Fruit fly (Drosophila melanogaster) whole organism, pupa: ENCODE results near the gene CG33346.

Experiments used
- CG10348 ChIP-seq: fragments of 200-800 bp; sonication (Bioruptor generic); IDR thresholded peaks from 2 replicates; pipeline ENCODE4 v1.3.6; 2022; ENCODE audit warnings: missing biosample characterization, missing genetic modification characterization
- CG12605 ChIP-seq: fragments of 200-800 bp; sonication (Bioruptor generic); IDR thresholded peaks from 2 replicates; pipeline ENCODE4 v1.3.6; 2022; ENCODE audit warnings: missing biosample characterization, missing genetic modification characterization
- CG13204 ChIP-seq: fragments of 200-800 bp; sonication (Bioruptor generic); optimal IDR thresholded peaks from 2 replicates; lab custom pipeline; 2018; ENCODE audit warnings: missing biosample characterization, mild to moderate bottlenecking, missing genetic modification characterization, moderate library complexity
- CG14655 ChIP-seq: fragments of 200-800 bp; sonication (Bioruptor generic); optimal IDR thresholded peaks from 3 replicates; lab custom pipeline; 2017; ENCODE audit warnings: mild to moderate bottlenecking, missing biosample characterization, missing genetic modification reagents, missing genetic modification characterization
- CG15710 ChIP-seq: fragments of 200-800 bp; sonication (Bioruptor generic); optimal IDR thresholded peaks from 2 replicates; lab custom pipeline; 2018; ENCODE audit warnings: missing biosample characterization, mild to moderate bottlenecking, missing genetic modification characterization, moderate library complexity
- CG17806 ChIP-seq: fragments of 200-800 bp; sonication (Bioruptor generic); optimal IDR thresholded peaks from 2 replicates; lab custom pipeline; 2018; ENCODE audit warnings: missing biosample characterization, mild to moderate bottlenecking, missing genetic modification characterization, moderate library complexity
- CG32121 ChIP-seq: fragments of 200-800 bp; sonication (Bioruptor generic); IDR thresholded peaks from 2 replicates; pipeline ENCODE4 v1.3.6; 2022; ENCODE audit warnings: missing biosample characterization, missing genetic modification characterization
- CG34367 ChIP-seq: fragments of 200-800 bp; sonication (Bioruptor generic); optimal IDR thresholded peaks from 2 replicates; lab custom pipeline; 2018; ENCODE audit warnings: missing biosample characterization, mild to moderate bottlenecking, missing genetic modification characterization
- CG4496 ChIP-seq: fragments of 200-800 bp; sonication (Bioruptor generic); IDR thresholded peaks from 3 replicates; pipeline ENCODE4 v1.3.6; 2022; ENCODE audit warnings: missing biosample characterization, missing genetic modification characterization
- CG8159 ChIP-seq: fragments of 200-800 bp; sonication (Bioruptor generic); optimal IDR thresholded peaks from 3 replicates; lab custom pipeline; 2018; ENCODE audit warnings: missing biosample characterization, mild to moderate bottlenecking, missing genetic modification characterization, moderate library complexity
- CG8301 ChIP-seq: fragments of 200-800 bp; sonication (Bioruptor generic); optimal IDR thresholded peaks from 2 replicates; lab custom pipeline; 2018; ENCODE audit warnings: missing biosample characterization, mild to moderate bottlenecking, missing genetic modification characterization
- CG9948 ChIP-seq: fragments of 200-800 bp; sonication (Bioruptor generic); optimal IDR thresholded peaks from 2 replicates; lab custom pipeline; 2018; ENCODE audit warnings: missing biosample characterization, mild to moderate bottlenecking, missing genetic modification characterization, moderate library complexity
- D1 ChIP-seq: fragments of 200-800 bp; sonication (Bioruptor generic); optimal IDR thresholded peaks from 2 replicates; lab custom pipeline; 2018; ENCODE audit warnings: missing biosample characterization, mild to moderate bottlenecking, missing genetic modification characterization, moderate library complexity
- EcR ChIP-seq: fragments of 200-800 bp; sonication (Bioruptor generic); optimal IDR thresholded peaks from 3 replicates; lab custom pipeline; 2019; ENCODE audit warnings: missing biosample characterization, missing genetic modification characterization, mild to moderate bottlenecking, moderate library complexity, missing genetic modification reagents
- Ets98B ChIP-seq: fragments of 200-800 bp; sonication (Bioruptor generic); IDR thresholded peaks from 2 replicates; pipeline ENCODE4 v1.3.6; 2022; ENCODE audit warnings: missing biosample characterization, missing genetic modification characterization
- Pif1A ChIP-seq: fragments of 200-800 bp; sonication (Bioruptor generic); optimal IDR thresholded peaks from 3 replicates; lab custom pipeline; 2016; ENCODE audit warnings: missing biosample characterization, missing genetic modification characterization
- Pif1B ChIP-seq: fragments of 200-800 bp; sonication (Bioruptor generic); optimal IDR thresholded peaks from 3 replicates; lab custom pipeline; 2016; ENCODE audit warnings: missing biosample characterization, missing genetic modification characterization
- Snoo ChIP-seq: fragments of 200-800 bp; sonication (Bioruptor generic); optimal IDR thresholded peaks from 3 replicates; lab custom pipeline; 2017; ENCODE audit warnings: missing biosample characterization, mild to moderate bottlenecking, missing genetic modification characterization, inconsistent platforms
- fd96Ca ChIP-seq: fragments of 200-800 bp; sonication (Bioruptor generic); IDR thresholded peaks from 3 replicates; pipeline ENCODE4 v1.3.6; 2022; ENCODE audit warnings: missing biosample characterization, missing genetic modification characterization
- gl ChIP-seq: fragments of 200-800 bp; sonication (Bioruptor generic); optimal IDR thresholded peaks from 2 replicates; lab custom pipeline; 2018; ENCODE audit warnings: missing biosample characterization, mild to moderate bottlenecking, missing genetic modification characterization
- rn ChIP-seq: fragments of 200-800 bp; sonication (Bioruptor generic); IDR thresholded peaks from 2 replicates; pipeline ENCODE4 v1.3.6; 2022; ENCODE audit warnings: missing biosample characterization, missing genetic modification characterization

Gene CG33346

DNA sequence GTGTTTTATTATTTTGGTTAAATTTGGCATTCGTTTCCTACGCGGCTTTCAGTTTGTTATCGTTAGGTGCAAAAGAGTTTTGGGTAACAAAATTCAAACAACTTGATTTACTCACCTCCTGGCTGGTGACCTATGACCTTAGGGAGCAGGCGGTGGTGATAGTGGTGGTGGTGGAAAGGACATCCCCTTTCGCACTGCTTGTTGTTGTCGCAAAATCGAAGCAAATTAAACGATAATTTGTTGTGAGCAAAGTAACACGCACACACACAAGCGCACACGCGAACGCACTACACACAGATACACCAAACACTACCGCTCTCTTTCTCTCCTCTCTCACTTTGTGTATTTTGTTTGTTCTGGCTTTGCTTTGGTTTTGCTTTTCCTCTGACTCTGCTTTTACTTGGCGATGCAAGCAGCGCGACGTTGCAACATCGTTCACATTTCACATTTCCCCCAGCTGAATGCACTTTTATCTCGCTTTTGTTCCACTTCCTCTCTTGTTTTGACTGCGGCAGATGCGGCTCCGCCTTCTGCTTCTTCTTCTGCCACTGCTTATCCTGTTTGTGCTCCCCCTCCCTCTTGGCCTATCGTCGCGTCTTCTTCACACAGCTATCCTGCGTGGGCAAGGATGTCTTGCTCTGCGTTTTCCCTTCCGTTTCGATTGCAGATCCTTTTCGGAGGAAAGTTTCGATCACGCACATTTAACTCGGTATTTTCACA, 34.6 kb upstream of the CG33346 start:
- peak; percentile 24 for TF ChIP-seq CG13204
- TF ChIP-seq CG15710 (tag; lab: Kevin White, UChicago): peak; percentile 18
- peak; percentile 10 for TF ChIP-seq Pif1B (GFP tag; lab: Kevin White, UChicago)
- no peak for TF ChIP-seq CG10348 (GFP tag; lab: Robert Waterston, UW)
- TF ChIP-seq EcR (GFP tag; lab: Kevin White, UChicago): peak; percentile 10
- TF ChIP-seq rn (GFP tag; lab: Robert Waterston, UW): 0 out of 2 replicates have a peak, but pooled peaks have one; percentile 8

DNA sequence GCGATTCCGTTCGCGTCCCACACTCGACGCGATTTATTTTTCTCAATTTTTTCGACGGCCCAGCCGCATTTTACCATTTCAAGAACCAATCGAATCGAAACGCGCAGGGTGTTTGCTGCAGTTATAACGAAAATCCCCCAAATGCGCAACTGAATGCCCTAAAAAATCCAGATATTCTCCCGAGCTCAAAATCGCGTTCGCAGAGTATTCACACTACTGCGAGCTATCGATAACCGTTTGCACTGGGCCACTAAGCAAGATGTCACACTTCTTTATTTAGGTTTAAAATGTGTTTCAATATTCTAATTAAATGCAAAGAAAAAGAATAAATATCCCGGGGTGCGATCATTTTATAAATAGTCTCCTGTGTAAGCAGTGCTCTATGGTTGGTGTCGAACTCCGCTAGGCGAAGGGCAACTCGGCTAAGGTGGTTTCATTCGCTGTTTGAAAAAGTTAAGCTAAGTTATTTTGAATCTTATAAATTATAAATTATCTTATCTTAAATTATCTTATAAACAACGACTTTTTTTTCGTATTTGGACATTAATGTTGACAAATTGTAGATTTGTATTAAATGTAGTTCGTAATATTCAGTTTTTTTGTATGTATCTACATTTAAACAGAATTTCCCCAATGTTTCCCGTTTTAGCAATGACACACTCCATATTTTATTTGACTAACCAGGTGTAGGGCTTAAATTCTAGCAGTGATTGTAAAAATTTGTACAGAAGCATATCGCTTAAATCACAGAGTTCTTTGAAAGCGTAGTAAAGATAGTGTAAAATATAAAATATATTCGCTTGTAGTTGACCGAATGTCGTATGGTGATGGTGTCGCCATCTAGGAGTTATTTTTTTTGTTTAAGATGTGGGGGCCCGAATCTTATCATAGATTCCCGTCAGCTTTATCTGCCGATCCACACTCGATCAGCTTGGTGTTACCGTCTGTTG, 33.8 kb upstream of the CG33346 start, which contains the start of gene CG10011:
Gene CG10011 (minus strand): TSS at position 119 of the 950 bp plus-strand sequence.
- TF ChIP-seq CG17806 (tag; lab: Kevin White, UChicago) (no peak), CG8301 (no peak), D1 (tag; lab: Kevin White, UChicago) (no peak), Pif1A (no peak), gl (tag; lab: Kevin White, UChicago) (no peak), CG8159 (tag; lab: Kevin White, UChicago) (peak; percentile 7), CG13204 (no peak), Pif1B (GFP tag; lab: Kevin White, UChicago) (no peak), CG32121 (peak; percentile 36; the same call in 1 of the 2 replicates), CG12605 (GFP tag; lab: Robert Waterston, UW) (no peak), rn (GFP tag; lab: Robert Waterston, UW) (no peak), CG10348 (GFP tag; lab: Robert Waterston, UW) (no peak), CG9948 (no peak), EcR (GFP tag; lab: Kevin White, UChicago) (no peak), fd96Ca (GFP tag; lab: Robert Waterston, UW) (no peak), CG34367 (no peak), CG15710 (tag; lab: Kevin White, UChicago) (no peak), CG4496 (GFP tag; lab: Robert Waterston, UW) (no peak), Snoo (tag; lab: Kevin White, UChicago) (peak; percentile 1)

DNA sequence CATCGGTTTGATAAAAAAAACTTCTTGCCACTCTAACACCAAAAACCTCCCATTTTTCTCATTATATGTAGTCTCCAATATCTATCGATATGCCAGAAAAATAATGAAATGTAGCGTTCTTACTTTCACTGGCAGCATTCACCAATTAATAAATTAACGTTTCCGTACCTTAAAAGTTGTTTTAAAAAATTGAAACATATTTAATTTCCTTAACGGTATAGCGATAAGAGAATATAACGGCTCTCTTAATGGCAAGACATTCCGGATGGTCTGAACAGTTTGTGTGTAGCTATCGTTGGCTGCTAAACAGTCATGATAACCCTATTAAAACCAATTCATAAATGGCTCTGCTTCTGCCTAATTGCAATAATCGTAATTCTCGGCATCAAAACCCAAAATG, 32.9 kb upstream of the CG33346 start, which contains the start of gene CG9988:
Gene CG9988 (plus strand): TSS at position 301 of the 400 bp plus-strand sequence.
- TF ChIP-seq CG32121 (no peak), Pif1A (no peak), CG10348 (GFP tag; lab: Robert Waterston, UW) (no peak)

DNA sequence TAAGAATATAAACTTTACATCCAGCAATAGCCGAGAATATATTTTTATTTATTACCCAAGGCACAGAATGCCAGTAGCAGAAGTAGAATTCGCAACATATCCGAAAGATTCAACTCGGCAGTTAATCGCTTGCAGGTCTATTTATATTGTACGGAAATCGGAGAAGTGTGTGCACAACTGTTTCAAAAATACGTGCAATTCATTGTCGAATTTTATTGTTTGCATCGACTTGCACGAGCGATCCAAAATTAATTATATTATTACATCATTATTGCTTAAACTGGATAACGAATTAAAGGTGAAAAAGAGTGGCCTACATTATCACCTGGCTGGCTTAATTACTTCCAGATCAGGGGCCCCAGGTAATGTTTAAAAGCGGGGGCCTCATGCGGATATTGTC, 26.2 kb upstream of the CG33346 start, which contains the start of gene CG14062:
Gene CG14062 (minus strand): TSS at position 101 of the 400 bp plus-strand sequence.
- TF ChIP-seq Pif1A: no peak
- TF ChIP-seq CG12605 (GFP tag; lab: Robert Waterston, UW): no peak
- TF ChIP-seq CG13204: no peak
- no peak for TF ChIP-seq rn (GFP tag; lab: Robert Waterston, UW)
- no peak for TF ChIP-seq CG15710 (tag; lab: Kevin White, UChicago)
- no peak for TF ChIP-seq CG34367
- TF ChIP-seq CG17806 (tag; lab: Kevin White, UChicago): no peak
- TF ChIP-seq gl (tag; lab: Kevin White, UChicago): no peak
- TF ChIP-seq Snoo (tag; lab: Kevin White, UChicago): no peak
- TF ChIP-seq CG14655 (GFP tag; lab: Kevin White, UChicago): no peak

DNA sequence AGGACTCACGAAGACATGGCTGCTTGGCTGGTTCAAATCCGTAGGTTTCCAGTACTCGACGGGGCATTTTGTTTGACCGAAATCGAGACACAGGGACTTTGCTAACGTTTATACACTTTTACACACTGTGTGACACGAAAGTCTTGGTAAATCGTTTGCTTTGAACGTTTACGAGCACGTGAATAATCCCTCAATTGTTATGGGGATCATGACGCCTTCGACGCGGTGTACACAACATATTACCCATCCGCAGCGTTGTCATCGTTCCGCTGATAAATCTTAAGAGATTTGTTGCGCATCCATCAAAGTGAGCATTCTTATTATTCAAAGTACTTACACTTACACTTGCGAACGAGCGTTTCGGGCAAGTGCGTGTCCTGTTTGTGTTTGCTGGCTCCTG, 18.7 kb upstream of the CG33346 start, which contains the start of gene CG31050:
Gene CG31050 (minus strand): TSS at position 101 of the 400 bp plus-strand sequence.
- TF ChIP-seq CG4496 (GFP tag; lab: Robert Waterston, UW): no peak
- TF ChIP-seq D1 (tag; lab: Kevin White, UChicago): no peak
- no peak for TF ChIP-seq rn (GFP tag; lab: Robert Waterston, UW)
- TF ChIP-seq CG17806 (tag; lab: Kevin White, UChicago): no peak
- TF ChIP-seq fd96Ca (GFP tag; lab: Robert Waterston, UW): no peak
- no peak for TF ChIP-seq CG15710 (tag; lab: Kevin White, UChicago)
- no peak for TF ChIP-seq EcR (GFP tag; lab: Kevin White, UChicago)
- no peak for TF ChIP-seq CG32121
- no peak for TF ChIP-seq CG10348 (GFP tag; lab: Robert Waterston, UW)
- no peak for TF ChIP-seq CG12605 (GFP tag; lab: Robert Waterston, UW)
- no peak for TF ChIP-seq Pif1B (GFP tag; lab: Kevin White, UChicago)
- TF ChIP-seq Ets98B (GFP tag; lab: Robert Waterston, UW): no peak
- no peak for TF ChIP-seq CG14655 (GFP tag; lab: Kevin White, UChicago)

DNA sequence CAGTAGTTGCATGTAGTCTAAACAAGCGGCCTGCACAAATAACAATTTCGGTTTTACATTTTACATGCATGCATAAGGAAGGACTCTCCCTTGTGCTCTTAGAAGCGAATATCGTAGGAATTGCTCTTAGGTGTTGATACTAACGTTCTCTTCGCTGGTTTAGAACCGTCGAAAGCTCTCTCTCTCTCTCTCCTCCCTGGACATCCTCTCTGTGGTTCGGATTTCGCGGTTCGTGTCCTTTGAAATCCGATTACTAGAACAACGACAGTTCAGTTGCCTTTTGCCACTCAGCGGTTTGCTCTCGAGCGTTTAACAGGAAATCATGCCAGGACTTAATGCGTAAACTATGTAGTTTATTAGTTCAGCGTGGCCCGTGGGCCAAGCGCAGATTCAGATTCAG, 14.4 kb upstream of the CG33346 start:
- TF ChIP-seq CG14655 (GFP tag; lab: Kevin White, UChicago): no peak
- TF ChIP-seq CG8159 (tag; lab: Kevin White, UChicago): no peak
- TF ChIP-seq Pif1A: no peak
- TF ChIP-seq gl (tag; lab: Kevin White, UChicago): no peak
- TF ChIP-seq CG10348 (GFP tag; lab: Robert Waterston, UW): no peak
- no peak for TF ChIP-seq CG4496 (GFP tag; lab: Robert Waterston, UW)
- TF ChIP-seq Snoo (tag; lab: Kevin White, UChicago): no peak
- no peak for TF ChIP-seq fd96Ca (GFP tag; lab: Robert Waterston, UW)
- no peak for TF ChIP-seq CG8301
- no peak for TF ChIP-seq CG12605 (GFP tag; lab: Robert Waterston, UW)
- no peak for TF ChIP-seq CG9948
- TF ChIP-seq Ets98B (GFP tag; lab: Robert Waterston, UW): no peak
- TF ChIP-seq rn (GFP tag; lab: Robert Waterston, UW): no peak
- TF ChIP-seq CG15710 (tag; lab: Kevin White, UChicago): no peak
- TF ChIP-seq CG32121: no peak
- no peak for TF ChIP-seq CG17806 (tag; lab: Kevin White, UChicago)
- TF ChIP-seq D1 (tag; lab: Kevin White, UChicago): no peak
- TF ChIP-seq EcR (GFP tag; lab: Kevin White, UChicago): no peak
